Worm (Caenorhabditis elegans) whole organism, L2 larva: Measurements from ENCODE around the gene F25D1.8.

Experiments used
- C34F6.9 ChIP-seq: fragments of 150-350 bp; optimal IDR thresholded peaks from 2 replicates; lab custom pipeline; 2014; ENCODE audit warnings: missing biosample characterization, missing genetic modification characterization
- F13H6.1 ChIP-seq: sonication (generic microtip); optimal IDR thresholded peaks from 2 replicates; lab custom pipeline; 2016; ENCODE audit warnings: missing genetic modification characterization, missing compliant biosample characterization
- R02D3.7 ChIP-seq: fragments of 150-350 bp; optimal IDR thresholded peaks from 2 replicates; lab custom pipeline; 2014; ENCODE audit warnings: missing biosample characterization, missing genetic modification characterization
- Y55F3AM.14 ChIP-seq: fragments of 200-800 bp; sonication (Bioruptor generic); optimal IDR thresholded peaks from 2 replicates; lab custom pipeline; 2018; ENCODE audit warnings: mild to moderate bottlenecking, missing genetic modification characterization, missing compliant biosample characterization
- ZK546.5 ChIP-seq: sonication (generic microtip); optimal IDR thresholded peaks from 2 replicates; lab custom pipeline; 2017; ENCODE audit warnings: missing biosample characterization, missing genetic modification characterization
- alr-1 ChIP-seq: fragments of 150-350 bp; optimal IDR thresholded peaks from 2 replicates; lab custom pipeline; 2014; ENCODE audit warnings: missing biosample characterization, missing genetic modification characterization
- aly-2 ChIP-seq: fragments of 150-350 bp; optimal IDR thresholded peaks from 2 replicates; lab custom pipeline; 2014; ENCODE audit warnings: missing biosample characterization, missing genetic modification characterization
- ama-1 ChIP-seq: fragments of 150-350 bp; optimal IDR thresholded peaks from 2 replicates; lab custom pipeline; 2018; ENCODE audit warnings: inconsistent platforms
- blmp-1 ChIP-seq: sonication (generic microtip); optimal IDR thresholded peaks from 2 replicates; lab custom pipeline; 2017; ENCODE audit warnings: missing genetic modification characterization, mild to moderate bottlenecking, missing compliant biosample characterization, antibody characterized with exemption, moderate library complexity; ENCODE audit not compliant: insufficient read depth
- ceh-16 ChIP-seq: fragments of 150-350 bp; optimal IDR thresholded peaks from 2 replicates; lab custom pipeline; 2014; ENCODE audit warnings: missing biosample characterization, missing genetic modification characterization
- ceh-82 ChIP-seq: fragments of 150-350 bp; optimal IDR thresholded peaks from 2 replicates; lab custom pipeline; 2014; ENCODE audit warnings: missing biosample characterization, missing genetic modification characterization
- crh-2 ChIP-seq: sonication (generic microtip); optimal IDR thresholded peaks from 2 replicates; lab custom pipeline; 2017; ENCODE audit warnings: missing biosample characterization, missing genetic modification characterization
- dmd-4 ChIP-seq: sonication (generic microtip); optimal IDR thresholded peaks from 2 replicates; lab custom pipeline; 2017; ENCODE audit warnings: missing biosample characterization, missing genetic modification characterization
- egl-27 ChIP-seq: sonication (generic microtip); optimal IDR thresholded peaks from 3 replicates; lab custom pipeline; 2017; ENCODE audit warnings: missing biosample characterization, missing genetic modification reagents, missing genetic modification characterization
- elt-1 ChIP-seq: fragments of 150-350 bp; optimal IDR thresholded peaks from 2 replicates; lab custom pipeline; 2014; ENCODE audit warnings: missing biosample characterization, missing genetic modification characterization
- elt-3 ChIP-seq: sonication (generic microtip); optimal IDR thresholded peaks from 2 replicates; lab custom pipeline; 2017; ENCODE audit warnings: missing biosample characterization, missing genetic modification characterization
- fos-1 ChIP-seq: fragments of 150-350 bp; optimal IDR thresholded peaks from 2 replicates; lab custom pipeline; 2014; ENCODE audit warnings: missing biosample characterization, missing genetic modification characterization
- gmeb-1 ChIP-seq: fragments of 150-350 bp; optimal IDR thresholded peaks from 2 replicates; lab custom pipeline; 2014; ENCODE audit warnings: missing biosample characterization, missing genetic modification characterization
- lin-11 ChIP-seq: fragments of 150-350 bp; sonication (generic microtip); optimal IDR thresholded peaks from 2 replicates; lab custom pipeline; 2014; ENCODE audit warnings: missing biosample characterization, missing genetic modification characterization, inconsistent platforms, mixed read lengths
- lin-13 ChIP-seq: fragments of 150-350 bp; optimal IDR thresholded peaks from 2 replicates; lab custom pipeline; 2014; ENCODE audit warnings: missing biosample characterization, missing genetic modification reagents, missing genetic modification characterization
- lin-39 ChIP-seq: fragments of 150-350 bp; optimal IDR thresholded peaks from 2 replicates; lab custom pipeline; 2014; ENCODE audit warnings: missing biosample characterization, missing genetic modification reagents, missing genetic modification characterization
- lsy-2 ChIP-seq, 2 experiments: fragments of 150-350 bp in 1 of 2; sonication (generic microtip) in 1 of 2; optimal IDR thresholded peaks; 2 replicates each; lab custom pipeline; 2014 to 2017; ENCODE audit warnings: missing biosample characterization in 2 of 2, missing genetic modification characterization in 2 of 2
- mab-5 ChIP-seq: fragments of 150-350 bp; optimal IDR thresholded peaks from 2 replicates; lab custom pipeline; 2014; ENCODE audit warnings: missing biosample characterization, missing genetic modification characterization
- mbf-1 ChIP-seq: sonication (generic microtip); optimal IDR thresholded peaks from 2 replicates; lab custom pipeline; 2017; ENCODE audit warnings: missing biosample characterization, missing genetic modification characterization
- mdl-1 ChIP-seq, 2 experiments: fragments of 150-350 bp in 1 of 2; sonication (generic microtip) in 1 of 2; optimal IDR thresholded peaks; 2 replicates each; lab custom pipeline; 2017; ENCODE audit warnings: missing biosample characterization in 2 of 2, missing genetic modification characterization in 2 of 2
- nhr-10 ChIP-seq: sonication (generic microtip); optimal IDR thresholded peaks from 2 replicates; lab custom pipeline; 2017; ENCODE audit warnings: missing biosample characterization, missing genetic modification characterization
- nhr-11 ChIP-seq: fragments of 150-350 bp; optimal IDR thresholded peaks from 2 replicates; lab custom pipeline; 2014; ENCODE audit warnings: missing biosample characterization, missing genetic modification characterization
- nhr-12 ChIP-seq: fragments of 150-350 bp; optimal IDR thresholded peaks from 2 replicates; lab custom pipeline; 2014; ENCODE audit warnings: missing biosample characterization, missing genetic modification characterization
- nhr-129 ChIP-seq: fragments of 150-350 bp; optimal IDR thresholded peaks from 2 replicates; lab custom pipeline; 2014; ENCODE audit warnings: missing biosample characterization, missing genetic modification characterization
- nhr-21 ChIP-seq: fragments of 150-350 bp; optimal IDR thresholded peaks from 2 replicates; lab custom pipeline; 2014; ENCODE audit warnings: missing biosample characterization, missing genetic modification characterization
- nhr-23 ChIP-seq: fragments of 150-350 bp; optimal IDR thresholded peaks from 2 replicates; lab custom pipeline; 2014; ENCODE audit warnings: missing biosample characterization, missing genetic modification reagents, missing genetic modification characterization
- nhr-237 ChIP-seq: fragments of 150-350 bp; optimal IDR thresholded peaks from 2 replicates; lab custom pipeline; 2014; ENCODE audit warnings: missing biosample characterization, missing genetic modification characterization
- nhr-25 ChIP-seq: fragments of 150-350 bp; sonication (generic microtip); optimal IDR thresholded peaks from 3 replicates; lab custom pipeline; 2014; ENCODE audit warnings: missing biosample characterization, missing genetic modification characterization
- nhr-6 ChIP-seq: fragments of 150-350 bp; optimal IDR thresholded peaks from 2 replicates; lab custom pipeline; 2014; ENCODE audit warnings: missing biosample characterization, missing genetic modification characterization
- peb-1 ChIP-seq: fragments of 150-350 bp; optimal IDR thresholded peaks from 2 replicates; lab custom pipeline; 2014; ENCODE audit warnings: missing biosample characterization, missing genetic modification characterization
- sem-4 ChIP-seq: fragments of 150-350 bp; optimal IDR thresholded peaks from 2 replicates; lab custom pipeline; 2014; ENCODE audit warnings: missing biosample characterization, missing genetic modification reagents, missing genetic modification characterization
- skn-1 ChIP-seq: sonication (generic microtip); optimal IDR thresholded peaks from 2 replicates; lab custom pipeline; 2017; ENCODE audit warnings: missing biosample characterization, missing genetic modification characterization
- sma-3 ChIP-seq: sonication (generic microtip); optimal IDR thresholded peaks from 2 replicates; lab custom pipeline; 2016; ENCODE audit warnings: missing genetic modification reagents, missing genetic modification characterization, missing compliant biosample characterization
- sma-9 ChIP-seq, 2 experiments: fragments of 150-350 bp in 1 of 2; sonication (generic microtip) in 1 of 2; optimal IDR thresholded peaks; 2 replicates each; lab custom pipeline; 2014 to 2016; ENCODE audit warnings: missing genetic modification characterization in 2 of 2, mild to moderate bottlenecking in 1 of 2, missing biosample characterization in 1 of 2, missing compliant biosample characterization in 1 of 2, missing genetic modification reagents in 1 of 2, moderate library complexity in 1 of 2
- snpc-4 ChIP-seq: fragments of 150-350 bp; optimal IDR thresholded peaks from 2 replicates; lab custom pipeline; 2014; ENCODE audit warnings: missing biosample characterization, missing genetic modification characterization
- unc-39 ChIP-seq: fragments of 150-350 bp; optimal IDR thresholded peaks from 2 replicates; lab custom pipeline; 2014; ENCODE audit warnings: missing biosample characterization, missing genetic modification characterization
- unc-55 ChIP-seq: fragments of 150-350 bp; sonication (generic microtip); optimal IDR thresholded peaks from 3 replicates; lab custom pipeline; 2014; ENCODE audit warnings: missing biosample characterization, missing genetic modification reagents, missing genetic modification characterization
- unc-62 ChIP-seq: fragments of 150-350 bp; optimal IDR thresholded peaks from 2 replicates; lab custom pipeline; 2014; ENCODE audit warnings: missing biosample characterization, missing genetic modification reagents, missing genetic modification characterization
- zag-1 ChIP-seq: fragments of 150-350 bp; optimal IDR thresholded peaks from 2 replicates; lab custom pipeline; 2014; ENCODE audit warnings: missing biosample characterization, missing genetic modification characterization
- ztf-1 ChIP-seq: fragments of 200-800 bp; sonication (Bioruptor generic); conservative IDR thresholded peaks from 2 replicates; pipeline ENCODE4 v1.3.6; 2022; ENCODE audit warnings: missing genetic modification characterization, missing compliant biosample characterization
- ztf-11 ChIP-seq: sonication (generic microtip); optimal IDR thresholded peaks from 2 replicates; lab custom pipeline; 2017; ENCODE audit warnings: missing biosample characterization, missing genetic modification characterization
- ztf-4 ChIP-seq: fragments of 150-350 bp; optimal IDR thresholded peaks from 2 replicates; lab custom pipeline; 2014; ENCODE audit warnings: missing biosample characterization, missing genetic modification characterization

F25D1.8 gene

ce11 chrV:10535325-10535724 is 3.9 kb upstream of the F25D1.8 start (continued):
- no peak for TF ChIP-seq ZK546.5 (tag; lab: Kevin White, UChicago)
- peak; percentile 27 for TF ChIP-seq skn-1 (tag; lab: Kevin White, UChicago)
- peak; percentile 28 for TF ChIP-seq F13H6.1 (tag; lab: Kevin White, UChicago)
- no peak for TF ChIP-seq gmeb-1 (tag; lab: Kevin White, UChicago)
- TF ChIP-seq blmp-1 (tag; lab: Kevin White, UChicago), result no peak
- TF ChIP-seq lsy-2 (tag; optimal IDR thresholded peaks at IDR 0.05; lab: Kevin White, UChicago), result peak in 1 of 2 experiments; percentile 10
- TF ChIP-seq nhr-10 (tag; lab: Kevin White, UChicago), result no peak
- no peak for TF ChIP-seq ztf-11 (tag; lab: Kevin White, UChicago)
- TF ChIP-seq lin-39 (tag; lab: Kevin White, UChicago), result no peak
- TF ChIP-seq elt-1 (tag; lab: Kevin White, UChicago), result no peak
- no peak for TF ChIP-seq snpc-4 (tag; lab: Kevin White, UChicago)
- no peak for TF ChIP-seq nhr-12 (tag; lab: Kevin White, UChicago)
- no peak for TF ChIP-seq dmd-4

DNA sequence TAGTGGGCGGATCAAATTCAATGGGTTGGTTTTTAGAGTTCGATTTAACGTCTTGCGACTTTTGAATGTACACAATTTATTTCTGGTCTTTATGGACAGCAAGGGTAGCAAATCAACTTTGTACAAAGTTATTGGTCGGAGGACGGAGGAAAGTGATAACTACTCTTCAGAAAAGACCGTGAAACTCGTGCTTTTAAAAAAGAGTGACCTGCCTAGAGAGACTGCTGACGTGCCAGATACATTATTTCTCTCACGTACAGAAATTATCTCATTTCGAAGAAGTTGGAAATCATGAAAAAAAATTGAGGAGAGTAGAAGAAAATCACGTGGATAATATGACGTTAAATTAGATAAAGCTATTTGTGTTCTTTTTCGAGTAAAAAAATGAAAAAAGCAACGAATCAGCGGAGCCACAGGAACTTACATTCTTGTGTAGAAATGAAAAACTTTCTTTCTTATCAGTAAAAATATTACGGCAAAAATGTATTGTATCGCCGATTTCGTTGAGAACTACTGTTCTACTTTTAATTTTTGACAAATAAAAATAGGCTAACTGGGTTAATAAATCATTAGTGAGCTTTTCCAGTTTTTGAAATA is 3.0 kb upstream of the F25D1.8 start, which contains the start of gene ppm-1.A:
Gene ppm-1.A, minus strand, starts transcription at position 294 of the 597 bp plus-strand sequence.
- TF ChIP-seq unc-62 (GFP tag; lab: Kevin White, UChicago) (no peak), egl-27 (tag; lab: Kevin White, UChicago) (no peak), nhr-10 (tag; lab: Kevin White, UChicago) (no peak), alr-1 (tag; lab: Kevin White, UChicago) (no peak), lin-11 (tag; lab: Kevin White, UChicago) (peak; percentile 10), sem-4 (tag; lab: Kevin White, UChicago) (no peak), mab-5 (no peak), ztf-4 (no peak), aly-2 (no peak), mbf-1 (tag; lab: Kevin White, UChicago) (no peak), mdl-1 (tag; optimal IDR thresholded peaks at IDR 0.05; lab: Kevin White, UChicago) (no peak), sma-3 (GFP tag; lab: Kevin White, UChicago) (peak; percentile 1), sma-9 (GFP tag; optimal IDR thresholded peaks at IDR 0.05; lab: Kevin White, UChicago) (peak; percentile 1), sma-9 (tag; optimal IDR thresholded peaks at IDR 0.05; lab: Kevin White, UChicago) (no peak), nhr-12 (tag; lab: Kevin White, UChicago) (no peak), C34F6.9 (tag; lab: Kevin White, UChicago) (no peak), skn-1 (tag; lab: Kevin White, UChicago) (no peak), nhr-25 (tag; lab: Kevin White, UChicago) (peak; percentile 39), elt-1 (tag; lab: Kevin White, UChicago) (no peak), lin-13 (no peak), nhr-21 (tag; lab: Kevin White, UChicago) (no peak), zag-1 (tag; lab: Kevin White, UChicago) (no peak), lsy-2 (tag; optimal IDR thresholded peaks at IDR 0.05; lab: Kevin White, UChicago) (peak in 1 of 2 experiments; percentile 1), ceh-82 (tag; lab: Kevin White, UChicago) (no peak), blmp-1 (tag; lab: Kevin White, UChicago) (peak; percentile 33), unc-55 (no peak), R02D3.7 (tag; lab: Kevin White, UChicago) (no peak), ZK546.5 (tag; lab: Kevin White, UChicago) (no peak), Y55F3AM.14 (GFP tag; lab: Kevin White, UChicago) (no peak), elt-3 (tag; lab: Kevin White, UChicago) (no peak), nhr-23 (no peak), peb-1 (tag; lab: Kevin White, UChicago) (no peak), unc-39 (tag; lab: Kevin White, UChicago) (no peak), ztf-11 (tag; lab: Kevin White, UChicago) (no peak), nhr-129 (tag; lab: Kevin White, UChicago) (peak; percentile 46), ama-1 (lab: Kevin White, UChicago) (peak; percentile 14), lin-39 (tag; lab: Kevin White, UChicago) (no peak), snpc-4 (tag; lab: Kevin White, UChicago) (no peak), gmeb-1 (tag; lab: Kevin White, UChicago) (peak; percentile 52), nhr-11 (no peak), nhr-237 (tag; lab: Kevin White, UChicago) (no peak), nhr-6 (no peak), ztf-1 (no peak), crh-2 (tag; lab: Kevin White, UChicago) (peak; percentile 42), fos-1 (tag; lab: Kevin White, UChicago) (peak; percentile 0), ceh-16 (tag; lab: Kevin White, UChicago) (no peak)
